Worm (Caenorhabditis elegans) whole organism, early embryonic: Measurements from ENCODE around the gene col-152.

ENCODE experiments used
- F13C5.2 ChIP-seq: sonication (generic microtip); optimal IDR thresholded peaks from 2 replicates; lab custom pipeline; 2017; ENCODE audit warnings: mild to moderate bottlenecking, missing genetic modification characterization, inconsistent platforms, missing compliant biosample characterization
- ama-1 ChIP-seq: fragments of 150-350 bp; optimal IDR thresholded peaks from 2 replicates; lab custom pipeline; 2014
- ceh-13 ChIP-seq: fragments of 200-800 bp; sonication (Bioruptor generic); optimal IDR thresholded peaks from 2 replicates; lab custom pipeline; 2018; ENCODE audit warnings: mild to moderate bottlenecking, missing genetic modification characterization, missing compliant biosample characterization
- ets-7 ChIP-seq: sonication (generic microtip); optimal IDR thresholded peaks from 2 replicates; lab custom pipeline; 2016; ENCODE audit warnings: missing genotype, missing genetic modification characterization, missing compliant biosample characterization
- hmg-4 ChIP-seq: fragments of 200-800 bp; sonication (Bioruptor generic); optimal IDR thresholded peaks from 2 replicates; lab custom pipeline; 2018; ENCODE audit warnings: mild to moderate bottlenecking, missing genetic modification characterization, missing compliant biosample characterization
- pes-1 ChIP-seq: fragments of 200-800 bp; sonication (Bioruptor generic); IDR thresholded peaks from 2 replicates; pipeline ENCODE4 v1.3.6; 2022; ENCODE audit warnings: missing genetic modification reagents, missing genetic modification characterization, missing compliant biosample characterization
- tbx-37 ChIP-seq: fragments of 200-800 bp; sonication (Bioruptor generic); conservative IDR thresholded peaks from 2 replicates; pipeline ENCODE4 v1.3.6; 2022; ENCODE audit warnings: missing genetic modification reagents, missing genetic modification characterization, missing compliant biosample characterization

DNA sequence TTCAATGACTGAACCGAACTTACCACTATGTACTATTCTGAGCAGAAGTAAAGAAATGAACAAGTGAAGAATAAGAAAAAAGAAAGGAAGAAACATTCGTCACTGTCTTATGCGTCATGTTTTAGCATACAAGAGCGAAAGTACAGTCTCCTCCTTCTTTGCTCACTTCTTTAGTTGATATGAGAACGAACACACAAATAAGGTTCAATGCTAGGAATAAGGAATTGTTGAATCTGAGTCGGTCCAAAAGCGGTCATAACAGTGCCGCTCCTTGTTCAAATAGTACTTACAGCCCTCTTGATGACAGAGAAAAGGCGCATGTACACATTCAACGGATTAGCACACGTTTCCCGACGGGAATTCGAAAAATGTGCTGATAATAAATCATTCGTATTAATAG is 21.6 kb upstream of the col-152 start, which contains the start of gene F25D1.8:
- TF ChIP-seq ama-1 (lab: Kevin White, UChicago) (no peak), ceh-13 (GFP tag; lab: Kevin White, UChicago) (no peak), hmg-4 (GFP tag; lab: Kevin White, UChicago) (no peak), tbx-37 (no peak), pes-1 (no peak), F13C5.2 (tag; lab: Kevin White, UChicago) (no peak), ets-7 (tag; lab: Kevin White, UChicago) (no peak)
